Worm (Caenorhabditis elegans) whole organism, L2 larva: ENCODE data around the gene ceh-7.

Source experiments
- C34F6.9 ChIP-seq: fragments of 150-350 bp; optimal IDR thresholded peaks from 2 replicates; lab custom pipeline; 2014; ENCODE audit warnings: missing biosample characterization, missing genetic modification characterization
- F13H6.1 ChIP-seq: sonication (generic microtip); optimal IDR thresholded peaks from 2 replicates; lab custom pipeline; 2016; ENCODE audit warnings: missing genetic modification characterization, missing compliant biosample characterization
- Y55F3AM.14 ChIP-seq: fragments of 200-800 bp; sonication (Bioruptor generic); optimal IDR thresholded peaks from 2 replicates; lab custom pipeline; 2018; ENCODE audit warnings: mild to moderate bottlenecking, missing genetic modification characterization, missing compliant biosample characterization
- ZK546.5 ChIP-seq: sonication (generic microtip); optimal IDR thresholded peaks from 2 replicates; lab custom pipeline; 2017; ENCODE audit warnings: missing biosample characterization, missing genetic modification characterization
- alr-1 ChIP-seq: fragments of 150-350 bp; optimal IDR thresholded peaks from 2 replicates; lab custom pipeline; 2014; ENCODE audit warnings: missing biosample characterization, missing genetic modification characterization
- ama-1 ChIP-seq: fragments of 150-350 bp; optimal IDR thresholded peaks from 2 replicates; lab custom pipeline; 2018; ENCODE audit warnings: inconsistent platforms
- blmp-1 ChIP-seq: sonication (generic microtip); optimal IDR thresholded peaks from 2 replicates; lab custom pipeline; 2017; ENCODE audit warnings: missing genetic modification characterization, mild to moderate bottlenecking, missing compliant biosample characterization, antibody characterized with exemption, moderate library complexity; ENCODE audit not compliant: insufficient read depth
- ceh-16 ChIP-seq: fragments of 150-350 bp; optimal IDR thresholded peaks from 2 replicates; lab custom pipeline; 2014; ENCODE audit warnings: missing biosample characterization, missing genetic modification characterization
- ceh-82 ChIP-seq: fragments of 150-350 bp; optimal IDR thresholded peaks from 2 replicates; lab custom pipeline; 2014; ENCODE audit warnings: missing biosample characterization, missing genetic modification characterization
- crh-2 ChIP-seq: sonication (generic microtip); optimal IDR thresholded peaks from 2 replicates; lab custom pipeline; 2017; ENCODE audit warnings: missing biosample characterization, missing genetic modification characterization
- egl-27 ChIP-seq: sonication (generic microtip); optimal IDR thresholded peaks from 3 replicates; lab custom pipeline; 2017; ENCODE audit warnings: missing biosample characterization, missing genetic modification reagents, missing genetic modification characterization
- elt-3 ChIP-seq: sonication (generic microtip); optimal IDR thresholded peaks from 2 replicates; lab custom pipeline; 2017; ENCODE audit warnings: missing biosample characterization, missing genetic modification characterization
- fos-1 ChIP-seq: fragments of 150-350 bp; optimal IDR thresholded peaks from 2 replicates; lab custom pipeline; 2014; ENCODE audit warnings: missing biosample characterization, missing genetic modification characterization
- lin-11 ChIP-seq: fragments of 150-350 bp; sonication (generic microtip); optimal IDR thresholded peaks from 2 replicates; lab custom pipeline; 2014; ENCODE audit warnings: missing biosample characterization, missing genetic modification characterization, inconsistent platforms, mixed read lengths
- lin-13 ChIP-seq: fragments of 150-350 bp; optimal IDR thresholded peaks from 2 replicates; lab custom pipeline; 2014; ENCODE audit warnings: missing biosample characterization, missing genetic modification reagents, missing genetic modification characterization
- lin-39 ChIP-seq: fragments of 150-350 bp; optimal IDR thresholded peaks from 2 replicates; lab custom pipeline; 2014; ENCODE audit warnings: missing biosample characterization, missing genetic modification reagents, missing genetic modification characterization
- lsy-2 ChIP-seq, 2 experiments: fragments of 150-350 bp in 1 of 2; sonication (generic microtip) in 1 of 2; optimal IDR thresholded peaks; 2 replicates each; lab custom pipeline; 2014 to 2017; ENCODE audit warnings: missing biosample characterization in 2 of 2, missing genetic modification characterization in 2 of 2
- mdl-1 ChIP-seq, 2 experiments: fragments of 150-350 bp in 1 of 2; sonication (generic microtip) in 1 of 2; optimal IDR thresholded peaks; 2 replicates each; lab custom pipeline; 2017; ENCODE audit warnings: missing biosample characterization in 2 of 2, missing genetic modification characterization in 2 of 2
- nhr-10 ChIP-seq: sonication (generic microtip); optimal IDR thresholded peaks from 2 replicates; lab custom pipeline; 2017; ENCODE audit warnings: missing biosample characterization, missing genetic modification characterization
- nhr-11 ChIP-seq: fragments of 150-350 bp; optimal IDR thresholded peaks from 2 replicates; lab custom pipeline; 2014; ENCODE audit warnings: missing biosample characterization, missing genetic modification characterization
- nhr-12 ChIP-seq: fragments of 150-350 bp; optimal IDR thresholded peaks from 2 replicates; lab custom pipeline; 2014; ENCODE audit warnings: missing biosample characterization, missing genetic modification characterization
- nhr-129 ChIP-seq: fragments of 150-350 bp; optimal IDR thresholded peaks from 2 replicates; lab custom pipeline; 2014; ENCODE audit warnings: missing biosample characterization, missing genetic modification characterization
- nhr-21 ChIP-seq: fragments of 150-350 bp; optimal IDR thresholded peaks from 2 replicates; lab custom pipeline; 2014; ENCODE audit warnings: missing biosample characterization, missing genetic modification characterization
- nhr-23 ChIP-seq: fragments of 150-350 bp; optimal IDR thresholded peaks from 2 replicates; lab custom pipeline; 2014; ENCODE audit warnings: missing biosample characterization, missing genetic modification reagents, missing genetic modification characterization
- nhr-25 ChIP-seq: fragments of 150-350 bp; sonication (generic microtip); optimal IDR thresholded peaks from 3 replicates; lab custom pipeline; 2014; ENCODE audit warnings: missing biosample characterization, missing genetic modification characterization
- nhr-6 ChIP-seq: fragments of 150-350 bp; optimal IDR thresholded peaks from 2 replicates; lab custom pipeline; 2014; ENCODE audit warnings: missing biosample characterization, missing genetic modification characterization
- nhr-77 ChIP-seq: fragments of 150-350 bp; optimal IDR thresholded peaks from 2 replicates; lab custom pipeline; 2014; ENCODE audit warnings: missing biosample characterization, missing genetic modification characterization
- sem-4 ChIP-seq: fragments of 150-350 bp; optimal IDR thresholded peaks from 2 replicates; lab custom pipeline; 2014; ENCODE audit warnings: missing biosample characterization, missing genetic modification reagents, missing genetic modification characterization
- skn-1 ChIP-seq: sonication (generic microtip); optimal IDR thresholded peaks from 2 replicates; lab custom pipeline; 2017; ENCODE audit warnings: missing biosample characterization, missing genetic modification characterization
- sma-3 ChIP-seq: sonication (generic microtip); optimal IDR thresholded peaks from 2 replicates; lab custom pipeline; 2016; ENCODE audit warnings: missing genetic modification reagents, missing genetic modification characterization, missing compliant biosample characterization
- sma-9 ChIP-seq, 2 experiments: fragments of 150-350 bp in 1 of 2; sonication (generic microtip) in 1 of 2; optimal IDR thresholded peaks; 2 replicates each; lab custom pipeline; 2014 to 2016; ENCODE audit warnings: missing genetic modification characterization in 2 of 2, mild to moderate bottlenecking in 1 of 2, missing biosample characterization in 1 of 2, missing compliant biosample characterization in 1 of 2, missing genetic modification reagents in 1 of 2, moderate library complexity in 1 of 2
- snpc-4 ChIP-seq: fragments of 150-350 bp; optimal IDR thresholded peaks from 2 replicates; lab custom pipeline; 2014; ENCODE audit warnings: missing biosample characterization, missing genetic modification characterization
- unc-62 ChIP-seq: fragments of 150-350 bp; optimal IDR thresholded peaks from 2 replicates; lab custom pipeline; 2014; ENCODE audit warnings: missing biosample characterization, missing genetic modification reagents, missing genetic modification characterization
- zag-1 ChIP-seq: fragments of 150-350 bp; optimal IDR thresholded peaks from 2 replicates; lab custom pipeline; 2014; ENCODE audit warnings: missing biosample characterization, missing genetic modification characterization
- ztf-11 ChIP-seq: sonication (generic microtip); optimal IDR thresholded peaks from 2 replicates; lab custom pipeline; 2017; ENCODE audit warnings: missing biosample characterization, missing genetic modification characterization
- ztf-4 ChIP-seq: fragments of 150-350 bp; optimal IDR thresholded peaks from 2 replicates; lab custom pipeline; 2014; ENCODE audit warnings: missing biosample characterization, missing genetic modification characterization

The ceh-7 gene

DNA sequence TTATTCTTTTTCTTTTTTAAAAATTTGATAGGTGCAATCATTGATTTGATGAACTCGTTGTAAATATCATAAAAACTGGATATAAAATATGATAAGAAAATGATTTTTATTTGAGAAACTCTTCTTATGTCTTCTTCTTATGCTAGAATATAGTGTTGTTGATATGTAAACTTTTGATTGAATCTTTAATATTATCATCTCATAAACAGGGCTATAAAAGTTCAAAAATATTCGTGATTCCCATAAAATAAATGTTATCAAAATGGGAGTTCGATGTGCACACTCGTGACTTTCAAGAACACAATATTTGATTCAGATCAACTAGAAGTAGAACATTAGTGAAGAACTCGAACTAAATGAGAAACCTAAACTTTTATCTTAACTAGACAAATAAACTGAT lies 35.3 kb upstream of the ceh-7 start:
- no peak for TF ChIP-seq ceh-82
- TF ChIP-seq unc-62, result no peak
- TF ChIP-seq sma-3, result no peak
- no peak for TF ChIP-seq ama-1 (lab: Kevin White, UChicago)
- peak; percentile 3 for TF ChIP-seq ztf-4 (tag; lab: Kevin White, UChicago)
- TF ChIP-seq sem-4, result no peak
- TF ChIP-seq alr-1 (tag; lab: Kevin White, UChicago), result no peak
- no peak for TF ChIP-seq nhr-23 (tag; lab: Kevin White, UChicago)
- peak; percentile 10 for TF ChIP-seq lin-13 (GFP tag; lab: Kevin White, UChicago)
- no peak for TF ChIP-seq ztf-11 (tag; lab: Kevin White, UChicago)
- TF ChIP-seq nhr-10 (tag; lab: Kevin White, UChicago), result no peak
- no peak for TF ChIP-seq Y55F3AM.14 (GFP tag; lab: Kevin White, UChicago)
- no peak for TF ChIP-seq ZK546.5 (tag; lab: Kevin White, UChicago)
- peak; percentile 73 for TF ChIP-seq sma-9 (GFP tag; optimal IDR thresholded peaks at IDR 0.05; lab: Kevin White, UChicago)
- TF ChIP-seq sma-9 (tag; optimal IDR thresholded peaks at IDR 0.05; lab: Kevin White, UChicago), result no peak
- TF ChIP-seq nhr-21, result no peak
- TF ChIP-seq ceh-16 (tag; lab: Kevin White, UChicago), result no peak
- no peak for TF ChIP-seq C34F6.9 (tag; lab: Kevin White, UChicago)
- TF ChIP-seq nhr-11 (tag; lab: Kevin White, UChicago), result no peak
- TF ChIP-seq lin-39 (tag; lab: Kevin White, UChicago), result no peak
- peak; percentile 35 for TF ChIP-seq crh-2 (tag; lab: Kevin White, UChicago)
- TF ChIP-seq F13H6.1 (tag; lab: Kevin White, UChicago), result no peak
- no peak for TF ChIP-seq zag-1 (tag; lab: Kevin White, UChicago)
- TF ChIP-seq nhr-12, result no peak

DNA sequence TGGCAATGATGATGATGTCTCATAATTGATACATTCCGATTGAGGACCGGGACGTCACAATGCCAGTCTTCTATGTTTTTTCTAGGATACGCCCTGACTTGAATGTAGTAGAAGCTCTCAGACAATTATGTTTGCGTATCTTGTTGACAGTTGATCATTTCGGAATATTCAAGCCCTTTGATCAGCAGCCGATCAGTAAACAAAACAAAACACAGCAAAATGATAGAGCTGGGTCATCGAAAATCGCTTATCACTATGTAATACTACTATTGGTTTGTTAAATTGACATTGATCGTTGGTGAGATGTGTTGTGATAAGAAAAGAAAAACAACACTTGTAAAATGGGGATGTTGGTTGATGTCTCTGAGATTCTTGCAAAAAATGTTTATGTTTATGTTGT lies 34.6 kb upstream of the ceh-7 start:
- TF ChIP-seq nhr-10 (tag; lab: Kevin White, UChicago) (no peak), egl-27 (tag; lab: Kevin White, UChicago) (no peak), lin-11 (no peak), blmp-1 (no peak), sma-3 (no peak), fos-1 (tag; lab: Kevin White, UChicago) (no peak), nhr-77 (tag; lab: Kevin White, UChicago) (no peak), nhr-6 (no peak), nhr-129 (tag; lab: Kevin White, UChicago) (no peak), snpc-4 (tag; lab: Kevin White, UChicago) (no peak)

DNA sequence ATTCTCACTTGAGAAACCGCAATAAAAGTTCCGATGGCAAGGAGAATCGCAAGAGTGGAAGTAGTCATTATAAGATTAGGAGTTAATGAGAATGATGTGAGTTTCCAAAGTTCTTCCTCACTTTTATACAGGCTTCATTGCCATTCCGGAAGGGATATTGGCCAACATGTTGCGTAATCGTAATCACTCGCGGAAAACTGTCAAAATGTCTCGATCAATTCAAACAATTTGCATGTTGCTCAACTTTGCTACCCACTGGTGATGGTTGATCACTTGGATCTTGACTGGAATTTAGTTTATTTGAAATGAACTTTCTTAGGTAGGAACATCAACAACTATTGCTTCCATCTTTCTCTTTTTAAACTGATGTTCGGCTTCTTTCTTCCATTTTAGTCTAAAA lies 33.8 kb upstream of the ceh-7 start, which contains the start of gene idpb-4:
Gene idpb-4, minus strand, starts transcription at position 101 of the 400 bp plus-strand sequence.
- TF ChIP-seq mdl-1 (tag; optimal IDR thresholded peaks at IDR 0.05; lab: Kevin White, UChicago) (no peak), sma-3 (no peak), nhr-25 (tag; lab: Kevin White, UChicago) (no peak), ztf-11 (tag; lab: Kevin White, UChicago) (no peak), skn-1 (tag; lab: Kevin White, UChicago) (no peak), nhr-129 (tag; lab: Kevin White, UChicago) (no peak)

DNA sequence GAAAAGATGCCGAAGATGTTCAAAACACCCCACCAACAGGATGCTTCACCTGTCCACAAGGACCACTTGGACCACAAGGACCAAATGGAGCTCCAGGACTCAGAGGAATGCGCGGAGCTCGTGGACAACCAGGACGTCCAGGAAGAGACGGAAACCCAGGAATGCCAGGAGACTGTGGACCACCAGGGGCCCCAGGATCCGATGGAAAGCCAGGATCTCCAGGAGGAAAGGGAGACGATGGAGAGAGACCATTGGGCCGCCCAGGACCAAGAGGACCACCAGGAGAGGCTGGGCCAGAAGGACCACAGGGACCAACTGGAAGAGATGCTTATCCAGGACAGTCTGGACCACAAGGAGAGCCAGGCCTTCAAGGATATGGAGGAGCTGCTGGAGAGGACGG lies 30.0 kb upstream of the ceh-7 start:
- no peak for TF ChIP-seq nhr-10 (tag; lab: Kevin White, UChicago)
- TF ChIP-seq lsy-2 (tag; optimal IDR thresholded peaks at IDR 0.05; lab: Kevin White, UChicago), result no peak
- no peak for TF ChIP-seq nhr-129 (tag; lab: Kevin White, UChicago)
- TF ChIP-seq nhr-77 (tag; lab: Kevin White, UChicago), result no peak
- TF ChIP-seq Y55F3AM.14 (GFP tag; lab: Kevin White, UChicago), result no peak
- TF ChIP-seq fos-1 (tag; lab: Kevin White, UChicago), result no peak
- no peak for TF ChIP-seq sem-4
- TF ChIP-seq ama-1 (lab: Kevin White, UChicago), result no peak
- no peak for TF ChIP-seq elt-3 (tag; lab: Kevin White, UChicago)
- TF ChIP-seq ZK546.5 (tag; lab: Kevin White, UChicago), result no peak
- no peak for TF ChIP-seq ztf-4 (tag; lab: Kevin White, UChicago)
